Fruit fly (Drosophila melanogaster) whole organism, embryonic: ENCODE measurements around the gene Cwc25.
A peak's percentile ranks its signal among the peaks of the same experiment; 100 is the strongest.

Experiments
- Ada2b ChIP-seq: fragments of 200-800 bp; sonication (Bioruptor generic); IDR thresholded peaks from 2 replicates; pipeline ENCODE4 v1.3.6; 2022; ENCODE audit warnings: missing biosample characterization, missing genetic modification characterization
- Atf3 ChIP-seq: fragments of 200-800 bp; sonication (Bioruptor generic); optimal IDR thresholded peaks from 3 replicates; lab custom pipeline; 2016; ENCODE audit warnings: missing biosample characterization, missing genetic modification characterization
- B-H1 ChIP-seq: fragments of 200-800 bp; sonication (Bioruptor generic); IDR thresholded peaks from 3 replicates; pipeline ENCODE4 v1.3.6; 2022; ENCODE audit warnings: missing biosample characterization, missing genetic modification characterization
- BtbVII ChIP-seq: fragments of 200-800 bp; sonication (Bioruptor generic); optimal IDR thresholded peaks from 3 replicates; lab custom pipeline; 2017; ENCODE audit warnings: missing biosample characterization, mild to moderate bottlenecking, missing genetic modification characterization
- CG11456 ChIP-seq: fragments of 200-800 bp; sonication (Bioruptor generic); IDR thresholded peaks from 3 replicates; pipeline ENCODE4 v1.3.6; 2022; ENCODE audit warnings: missing biosample characterization, missing genetic modification characterization
- CG13287 ChIP-seq: fragments of 200-800 bp; sonication (Bioruptor generic); IDR thresholded peaks from 2 replicates; pipeline ENCODE4 v1.3.6; 2022; ENCODE audit warnings: missing biosample characterization, missing genetic modification characterization; ENCODE audit not compliant: partially characterized antibody
- CG13296 ChIP-seq: fragments of 200-800 bp; sonication (Bioruptor generic); optimal IDR thresholded peaks from 3 replicates; lab custom pipeline; 2018; ENCODE audit warnings: missing biosample characterization, mild to moderate bottlenecking, missing genetic modification characterization
- CG13624 ChIP-seq: fragments of 200-800 bp; sonication (Bioruptor generic); optimal IDR thresholded peaks from 2 replicates; lab custom pipeline; 2016; ENCODE audit warnings: missing biosample characterization, missing genetic modification characterization
- CG14441 ChIP-seq: fragments of 200-800 bp; sonication (Bioruptor generic); IDR thresholded peaks from 2 replicates; pipeline ENCODE4 v1.3.6; 2022; ENCODE audit warnings: missing biosample characterization, missing genetic modification characterization
- CG14860 ChIP-seq: fragments of 200-800 bp; sonication (Bioruptor generic); IDR thresholded peaks from 3 replicates; pipeline ENCODE4 v1.3.6; 2022; ENCODE audit warnings: missing biosample characterization, missing genetic modification characterization; ENCODE audit not compliant: partially characterized antibody
- CG1529 ChIP-seq: fragments of 200-800 bp; sonication (Bioruptor generic); optimal IDR thresholded peaks from 3 replicates; lab custom pipeline; 2018; ENCODE audit warnings: missing biosample characterization, missing genetic modification characterization
- CG1602 ChIP-seq: fragments of 200-800 bp; sonication (Bioruptor generic); optimal IDR thresholded peaks from 3 replicates; lab custom pipeline; 2016; ENCODE audit warnings: missing biosample characterization, missing genetic modification characterization
- CG2202 ChIP-seq: fragments of 200-800 bp; sonication (Bioruptor generic); optimal IDR thresholded peaks from 2 replicates; lab custom pipeline; 2018; ENCODE audit warnings: missing biosample characterization, mild to moderate bottlenecking, missing genetic modification characterization
- CG30020 ChIP-seq: fragments of 200-800 bp; optimal IDR thresholded peaks from 2 replicates; lab custom pipeline; 2019; ENCODE audit warnings: missing biosample characterization, mild to moderate bottlenecking, missing genetic modification characterization, moderate library complexity
- CG31441 ChIP-seq: fragments of 200-800 bp; sonication (Bioruptor generic); IDR thresholded peaks from 2 replicates; pipeline ENCODE4 v1.3.6; 2022; ENCODE audit warnings: missing biosample characterization, missing genetic modification characterization
- CG3163 ChIP-seq: fragments of 200-800 bp; sonication (Bioruptor generic); optimal IDR thresholded peaks from 3 replicates; lab custom pipeline; 2016; ENCODE audit warnings: missing biosample characterization, missing genetic modification characterization
- CG32532 ChIP-seq: fragments of 200-800 bp; sonication (Bioruptor generic); IDR thresholded peaks from 2 replicates; pipeline ENCODE4 v1.3.6; 2022; ENCODE audit warnings: missing biosample characterization, missing genetic modification characterization
- CG34224 ChIP-seq: fragments of 200-800 bp; sonication (Bioruptor generic); IDR thresholded peaks from 3 replicates; pipeline ENCODE4 v1.3.6; 2022; ENCODE audit warnings: missing biosample characterization, missing genetic modification characterization; ENCODE audit not compliant: partially characterized antibody
- CG42726 ChIP-seq: fragments of 200-800 bp; sonication (Bioruptor generic); IDR thresholded peaks from 2 replicates; pipeline ENCODE4 v1.3.6; 2022; ENCODE audit warnings: missing biosample characterization, missing genetic modification characterization; ENCODE audit not compliant: partially characterized antibody
- CG4282 ChIP-seq: fragments of 200-800 bp; sonication (Bioruptor generic); optimal IDR thresholded peaks from 2 replicates; lab custom pipeline; 2016; ENCODE audit warnings: missing biosample characterization, missing genetic modification characterization
- CG6854 ChIP-seq: fragments of 200-800 bp; sonication (Bioruptor generic); optimal IDR thresholded peaks from 3 replicates; lab custom pipeline; 2017; ENCODE audit warnings: missing biosample characterization, mild to moderate bottlenecking, missing genetic modification characterization
- CG7271 ChIP-seq: fragments of 200-800 bp; sonication (Bioruptor generic); optimal IDR thresholded peaks from 2 replicates; lab custom pipeline; 2018; ENCODE audit warnings: missing biosample characterization, mild to moderate bottlenecking, missing genetic modification characterization, moderate library complexity
- Dfd ChIP-seq, 2 experiments: fragments of >200 bp; optimal IDR thresholded peaks; 2 replicates each; lab custom pipeline; 2017; ENCODE audit warnings: missing biosample characterization in 2 of 2, missing genetic modification characterization in 2 of 2
- Dll ChIP-seq: fragments of 200-800 bp; sonication (Bioruptor generic); IDR thresholded peaks from 4 replicates; pipeline ENCODE4 v1.3.6; 2022; ENCODE audit warnings: missing biosample characterization, missing genetic modification characterization; ENCODE audit not compliant: partially characterized antibody
- Dref ChIP-seq: fragments of 200-800 bp; sonication (Bioruptor generic); IDR thresholded peaks from 2 replicates; pipeline ENCODE4 v1.3.6; 2022; ENCODE audit warnings: missing biosample characterization, missing genetic modification characterization
- E2f1 ChIP-seq: fragments of 200-800 bp; sonication (Bioruptor generic); IDR thresholded peaks from 2 replicates; pipeline ENCODE4 v1.3.6; 2022; ENCODE audit warnings: missing biosample characterization, missing genetic modification characterization
- HLH4C ChIP-seq: fragments of 200-800 bp; sonication (Bioruptor generic); IDR thresholded peaks from 3 replicates; pipeline ENCODE4 v1.3.6; 2022; ENCODE audit warnings: missing biosample characterization, missing genetic modification characterization; ENCODE audit not compliant: partially characterized antibody
- Myb ChIP-seq: fragments of 200-800 bp; sonication (Bioruptor generic); optimal IDR thresholded peaks from 2 replicates; lab custom pipeline; 2016; ENCODE audit warnings: missing biosample characterization, missing genetic modification characterization
- Nf-YB ChIP-seq: fragments of 200-800 bp; sonication (Bioruptor generic); optimal IDR thresholded peaks from 3 replicates; lab custom pipeline; 2019; ENCODE audit warnings: missing biosample characterization, mild to moderate bottlenecking, missing genetic modification characterization, moderate library complexity
- Poxn ChIP-seq: fragments of 200-800 bp; sonication (Bioruptor generic); IDR thresholded peaks from 2 replicates; pipeline ENCODE4 v1.3.6; 2022; ENCODE audit warnings: missing biosample characterization, missing genetic modification characterization
- Tbp ChIP-seq: fragments of >200 bp; optimal IDR thresholded peaks from 2 replicates; lab custom pipeline; 2018; ENCODE audit warnings: missing biosample characterization, missing genetic modification characterization
- abd-A ChIP-seq: fragments of 200-800 bp; sonication (Bioruptor generic); optimal IDR thresholded peaks from 3 replicates; lab custom pipeline; 2019; ENCODE audit warnings: missing biosample characterization, mild to moderate bottlenecking, missing genetic modification characterization, moderate library complexity
- ash1 ChIP-seq: fragments of 200-800 bp; sonication (Bioruptor generic); optimal IDR thresholded peaks from 2 replicates; lab custom pipeline; 2018; ENCODE audit warnings: missing biosample characterization, mild to moderate bottlenecking, missing genetic modification characterization
- cg ChIP-seq: fragments of 200-800 bp; sonication (Bioruptor generic); optimal IDR thresholded peaks from 3 replicates; lab custom pipeline; 2019; ENCODE audit warnings: missing biosample characterization, mild to moderate bottlenecking, missing genetic modification characterization, moderate library complexity
- chn ChIP-seq: fragments of 200-800 bp; sonication (Bioruptor generic); optimal IDR thresholded peaks from 2 replicates; lab custom pipeline; 2016; ENCODE audit warnings: missing biosample characterization, missing genetic modification characterization
- danr ChIP-seq: fragments of 200-800 bp; sonication (Bioruptor generic); IDR thresholded peaks from 2 replicates; pipeline ENCODE4 v1.3.6; 2022; ENCODE audit warnings: missing biosample characterization, missing genetic modification characterization
- dati ChIP-seq: fragments of 200-800 bp; sonication (Bioruptor generic); IDR thresholded peaks from 2 replicates; pipeline ENCODE4 v1.3.6; 2022; ENCODE audit warnings: missing biosample characterization, missing genetic modification characterization
- ewg ChIP-seq: fragments of 200-800 bp; sonication (Bioruptor generic); optimal IDR thresholded peaks from 3 replicates; lab custom pipeline; 2017; ENCODE audit warnings: mild to moderate bottlenecking, missing biosample characterization, missing genetic modification reagents, missing genetic modification characterization
- h ChIP-seq: fragments of >200 bp; optimal IDR thresholded peaks from 2 replicates; lab custom pipeline; 2017
- ind ChIP-seq: fragments of 200-800 bp; sonication (Bioruptor generic); optimal IDR thresholded peaks from 3 replicates; lab custom pipeline; 2016; ENCODE audit warnings: missing biosample characterization, missing genetic modification characterization
- kay ChIP-seq: fragments of 200-800 bp; sonication (Bioruptor generic); optimal IDR thresholded peaks from 2 replicates; lab custom pipeline; 2016; ENCODE audit warnings: missing biosample characterization, missing genetic modification characterization
- nau ChIP-seq: fragments of 200-800 bp; sonication (Bioruptor generic); optimal IDR thresholded peaks from 3 replicates; lab custom pipeline; 2017; ENCODE audit warnings: missing biosample characterization, mild to moderate bottlenecking, missing genetic modification characterization, missing genetic modification reagents
- nom ChIP-seq: fragments of 200-800 bp; sonication (Bioruptor generic); optimal IDR thresholded peaks from 2 replicates; lab custom pipeline; 2017; ENCODE audit warnings: missing biosample characterization, missing genetic modification characterization, mild to moderate bottlenecking, moderate library complexity, missing genetic modification reagents
- pfk ChIP-seq: fragments of 200-800 bp; sonication (Bioruptor generic); optimal IDR thresholded peaks from 2 replicates; lab custom pipeline; 2018; ENCODE audit warnings: missing biosample characterization, mild to moderate bottlenecking, missing genetic modification characterization, moderate library complexity
- row ChIP-seq: fragments of 200-800 bp; sonication (Bioruptor generic); IDR thresholded peaks from 3 replicates; pipeline ENCODE4 v1.3.6; 2022; ENCODE audit warnings: missing biosample characterization, missing genetic modification characterization
- sens ChIP-seq: fragments of 200-800 bp; sonication (Bioruptor generic); peaks from one replicate; lab custom pipeline; 2016; ENCODE audit warnings: missing biosample characterization, missing genetic modification characterization
- sim ChIP-seq: fragments of 200-800 bp; sonication (Bioruptor generic); IDR thresholded peaks from 2 replicates; pipeline ENCODE4 v1.3.6; 2022; ENCODE audit warnings: missing biosample characterization, missing genetic modification characterization
- stc ChIP-seq: fragments of 200-800 bp; sonication (Bioruptor generic); IDR thresholded peaks from 2 replicates; pipeline ENCODE4 v1.3.6; 2022; ENCODE audit warnings: missing biosample characterization, missing genetic modification characterization
- sug ChIP-seq: fragments of 200-800 bp; optimal IDR thresholded peaks from 2 replicates; lab custom pipeline; 2019; ENCODE audit warnings: missing biosample characterization, mild to moderate bottlenecking, missing genetic modification characterization, moderate library complexity
- vnd ChIP-seq: fragments of 200-800 bp; sonication (Bioruptor generic); IDR thresholded peaks from 3 replicates; pipeline ENCODE4 v1.3.6; 2022; ENCODE audit warnings: missing biosample characterization, missing genetic modification characterization; ENCODE audit not compliant: partially characterized antibody
- vvl ChIP-seq: fragments of 200-800 bp; sonication (Bioruptor generic); IDR thresholded peaks from 2 replicates; pipeline ENCODE4 v1.3.6; 2022; ENCODE audit warnings: missing biosample characterization, missing genetic modification characterization

The Cwc25 gene

dm6 chr2L:2751904-2752459, 7.1 kb downstream of the Cwc25 start, which contains the start of gene Bacc (continued):
- TF ChIP-seq E2f1 (GFP tag; lab: Robert Waterston, UW) = no peak
- TF ChIP-seq B-H1 (GFP tag; lab: Robert Waterston, UW) = no peak
- no peak for TF ChIP-seq danr (GFP tag; lab: Robert Waterston, UW)
- no peak for TF ChIP-seq dati
- TF ChIP-seq CG42726 (GFP tag; lab: Robert Waterston, UW) = no peak
- TF ChIP-seq HLH4C = no peak
- TF ChIP-seq Dfd (GFP tag; optimal IDR thresholded peaks at IDR 0.05; lab: Kevin White, UChicago) = peak in 1 of 2 experiments; percentile 61
- peak; percentile 80 for TF ChIP-seq pfk (GFP tag; lab: Kevin White, UChicago)
- TF ChIP-seq sug (tag; lab: Kevin White, UChicago) = peak; percentile 78
- TF ChIP-seq Ada2b = no peak
- TF ChIP-seq BtbVII (GFP tag; lab: Kevin White, UChicago) = peak; percentile 93
- TF ChIP-seq Myb (GFP tag; lab: Kevin White, UChicago) = peak; percentile 83
- peak; percentile 46 for TF ChIP-seq Atf3 (GFP tag; lab: Kevin White, UChicago)
- TF ChIP-seq sim (GFP tag; lab: Robert Waterston, UW) = no peak
- TF ChIP-seq ash1 (GFP tag; lab: Kevin White, UChicago) = no peak
- TF ChIP-seq sens (GFP tag; lab: Kevin White, UChicago) = peak; percentile 96
- peak; percentile 50 for TF ChIP-seq kay (GFP tag; lab: Kevin White, UChicago)
- no peak for TF ChIP-seq CG4282 (GFP tag; lab: Kevin White, UChicago)
- TF ChIP-seq CG13296 (GFP tag; lab: Kevin White, UChicago) = peak; percentile 87
- TF ChIP-seq ind (GFP tag; lab: Kevin White, UChicago) = peak; percentile 89
- no peak for TF ChIP-seq CG13287
- TF ChIP-seq CG7271 (tag; lab: Kevin White, UChicago) = no peak
- TF ChIP-seq CG1529 (GFP tag; lab: Kevin White, UChicago) = peak; percentile 88
- no peak for TF ChIP-seq Dll
- peak; percentile 82 for TF ChIP-seq CG13624
- TF ChIP-seq chn (GFP tag; lab: Kevin White, UChicago) = peak; percentile 58
- TF ChIP-seq CG11456 = no peak
- TF ChIP-seq CG6854 (GFP tag; lab: Kevin White, UChicago) = peak; percentile 85
- peak; percentile 41 for TF ChIP-seq CG2202 (tag; lab: Kevin White, UChicago)
- TF ChIP-seq CG14860 = no peak
- TF ChIP-seq nom = peak; percentile 96
- no peak for TF ChIP-seq h (lab: Kevin White, UChicago)
- TF ChIP-seq CG31441 (GFP tag; lab: Robert Waterston, UW) = no peak
- TF ChIP-seq CG30020 = peak; percentile 26
- TF ChIP-seq cg (GFP tag; lab: Kevin White, UChicago) = peak; percentile 53
- no peak for TF ChIP-seq CG34224
- TF ChIP-seq stc (GFP tag; lab: Robert Waterston, UW) = no peak
- peak; percentile 67 for TF ChIP-seq CG3163
- TF ChIP-seq nau (GFP tag; lab: Kevin White, UChicago) = peak; percentile 87
- no peak for TF ChIP-seq CG32532 (GFP tag; lab: Robert Waterston, UW)
- peak; percentile 61 for TF ChIP-seq Nf-YB (GFP tag; lab: Kevin White, UChicago)
- TF ChIP-seq abd-A (tag; lab: Kevin White, UChicago) = no peak
- TF ChIP-seq Poxn (GFP tag; lab: Robert Waterston, UW) = no peak
- no peak for TF ChIP-seq row (GFP tag; lab: Robert Waterston, UW)
- no peak for TF ChIP-seq Tbp (GFP tag; lab: Kevin White, UChicago)
- peak; percentile 67 for TF ChIP-seq CG1602 (GFP tag; lab: Kevin White, UChicago)
- no peak for TF ChIP-seq vvl
- no peak for TF ChIP-seq vnd (GFP tag; lab: Robert Waterston, UW)
- no peak for TF ChIP-seq Dref
- peak; percentile 33 for TF ChIP-seq ewg (GFP tag; lab: Kevin White, UChicago)
- no peak for TF ChIP-seq CG14441
